Worm (Caenorhabditis elegans) whole organism, young adult: Measurements from ENCODE around the gene C06E4.2.

ENCODE experiments used
- dpl-1 ChIP-seq: fragments of 150-350 bp; optimal IDR thresholded peaks from 2 replicates; lab custom pipeline; 2014; ENCODE audit warnings: missing biosample characterization, missing genetic modification reagents, missing genetic modification characterization
- ztf-25 ChIP-seq: fragments of 200-800 bp; sonication (Bioruptor generic); IDR thresholded peaks from 2 replicates; pipeline ENCODE4 v1.3.6; 2022; ENCODE audit warnings: missing genetic modification reagents, missing genetic modification characterization, missing compliant biosample characterization

ce11 chrIV:7309678-7310077 is 32.9 kb downstream of the C06E4.2 start:
- no peak for TF ChIP-seq dpl-1
- TF ChIP-seq ztf-25: no peak
